Fruit fly (Drosophila melanogaster) ovary, adult (tissue): ENCODE measurements around the gene CG2187.

Source experiments
- CG17801 ChIP-seq: fragments of 200-800 bp; optimal IDR thresholded peaks from 2 replicates; lab custom pipeline; 2019; ENCODE audit warnings: missing biosample characterization, mild to moderate bottlenecking, missing genetic modification characterization, moderate library complexity; ENCODE audit not compliant: partially characterized antibody

CG2187 gene

dm6 chr3R:31713306-31714123 lies 44.9 kb downstream of the CG2187 start, which contains the start of gene ttk:
ttk (plus strand) TSS chr3R:31713867.
- peak; percentile 64 for TF ChIP-seq CG17801 (GFP tag; lab: Kevin White, UChicago)

DNA sequence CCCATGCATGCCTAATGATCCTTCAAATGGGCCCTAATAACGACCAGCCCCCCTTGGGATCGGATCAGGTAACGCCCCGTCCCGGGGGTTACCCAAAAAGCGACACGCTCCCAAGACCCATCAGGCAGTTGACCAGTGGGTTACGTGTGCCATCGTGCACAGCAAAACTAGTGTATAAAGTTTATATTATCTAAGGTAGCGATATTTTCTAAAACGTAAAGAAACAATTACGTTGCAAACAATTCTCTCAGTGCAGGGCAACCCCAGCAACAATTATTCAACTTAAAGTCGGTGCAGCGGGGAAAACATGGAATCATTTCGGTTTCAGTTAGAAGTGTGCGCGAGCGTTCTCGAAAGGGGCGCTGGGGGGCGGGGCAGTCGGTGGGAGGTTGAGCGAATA lies 45.9 kb downstream of the CG2187 start:
- TF ChIP-seq CG17801 (GFP tag; lab: Kevin White, UChicago): no peak

DNA sequence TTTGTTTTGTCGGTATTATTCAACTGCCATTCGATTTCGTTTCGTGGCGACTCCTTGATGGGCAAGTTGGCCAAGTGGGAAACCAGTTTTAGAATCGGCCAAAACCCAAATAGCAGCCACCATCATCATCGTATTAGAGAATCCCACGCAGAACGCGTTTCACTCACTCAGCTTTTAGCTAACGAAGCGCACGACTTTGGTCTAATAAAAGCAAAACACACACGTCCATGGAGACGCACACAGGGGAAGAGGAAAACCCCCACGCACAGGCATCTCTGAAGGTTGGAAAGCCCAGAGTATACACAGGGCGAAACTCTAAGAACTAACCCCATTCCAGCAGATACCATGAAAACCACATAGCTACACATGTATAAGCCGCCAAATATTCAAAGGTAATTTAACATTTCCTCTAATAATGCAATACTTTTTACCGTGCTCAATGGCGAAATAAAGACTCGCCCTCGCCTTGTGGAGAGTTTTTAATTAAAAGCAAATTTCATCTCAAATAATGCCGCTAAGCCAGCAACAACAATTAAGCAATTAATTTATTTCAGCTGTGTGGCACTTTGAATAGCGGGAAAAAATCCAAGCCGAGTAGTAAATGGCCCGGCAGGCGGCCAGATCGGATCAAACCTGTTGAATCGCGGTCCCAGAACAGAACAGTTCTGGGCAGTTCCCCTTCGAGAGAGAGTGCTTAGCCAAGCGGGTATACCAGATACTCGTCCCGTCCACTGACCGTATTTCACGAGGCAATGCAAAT lies 47.0 kb downstream of the CG2187 start:
- TF ChIP-seq CG17801 (GFP tag; lab: Kevin White, UChicago): no peak

- TF ChIP-seq CG17801 (GFP tag; lab: Kevin White, UChicago): no peak
Measured at dm6 chr3R:31709769-31710168, 48.7 kb downstream of the CG2187 start.

dm6 chr3R:31709142-31709541 lies 49.3 kb downstream of the CG2187 start:
- no peak for TF ChIP-seq CG17801 (GFP tag; lab: Kevin White, UChicago)

dm6 chr3R:31708240-31708639 lies 50.2 kb downstream of the CG2187 start, which contains the start of gene CG42693:
CG42693 (minus strand) TSS chr3R:31708340.
- no peak for TF ChIP-seq CG17801 (GFP tag; lab: Kevin White, UChicago)

- TF ChIP-seq CG17801 (GFP tag; lab: Kevin White, UChicago): no peak
Measured at dm6 chr3R:31706895-31707238, 51.6 kb downstream of the CG2187 start.

DNA sequence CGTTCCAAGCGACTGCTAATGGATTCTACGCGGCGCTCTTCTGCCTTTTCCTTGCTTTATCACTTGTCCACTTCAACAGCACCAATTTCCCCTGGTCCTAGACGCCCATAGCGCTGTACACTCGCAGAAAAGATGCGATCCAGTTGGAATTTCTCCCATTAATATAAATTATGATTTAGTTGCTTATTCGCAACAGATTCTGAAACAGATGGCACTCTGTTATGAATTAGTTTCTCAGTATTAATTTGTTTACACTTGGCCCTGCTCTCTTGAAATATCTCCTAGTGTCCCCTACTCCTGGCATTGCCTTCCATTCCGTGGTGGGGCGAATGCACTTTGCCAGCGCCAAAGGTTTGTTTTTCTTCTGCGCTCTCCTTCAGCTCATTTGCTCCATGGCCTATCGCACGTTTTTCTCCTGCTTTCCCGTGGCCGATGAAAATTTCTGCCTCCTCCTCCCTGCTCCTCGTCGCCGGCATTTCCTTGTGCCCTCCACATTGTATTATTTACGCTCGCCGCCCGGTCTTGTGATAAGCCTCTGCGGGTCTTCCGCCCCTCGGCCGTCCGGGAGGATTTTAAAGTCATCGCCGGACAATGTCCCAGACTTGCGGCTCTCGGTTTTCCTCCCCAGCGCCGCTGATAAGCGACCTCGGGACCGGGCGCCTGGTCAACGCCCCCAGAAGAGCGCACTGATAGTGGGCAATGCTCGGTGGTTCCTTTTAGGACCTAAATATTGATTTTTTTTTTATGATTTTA lies 52.1 kb downstream of the CG2187 start:
- TF ChIP-seq CG17801 (GFP tag; lab: Kevin White, UChicago): no peak
